Worm (Caenorhabditis elegans) whole organism, mixed stage, embryonic: ENCODE results near the gene C33A12.3.

Experiments
- mab-5 ChIP-seq: fragments of 150-350 bp; optimal IDR thresholded peaks from 2 replicates; lab custom pipeline; 2014; ENCODE audit warnings: missing biosample characterization, missing genetic modification characterization
- pha-4 ChIP-seq: fragments of 150-350 bp; optimal IDR thresholded peaks from 2 replicates; lab custom pipeline; 2018; ENCODE audit warnings: missing biosample characterization, missing genetic modification reagents, missing genetic modification characterization
- sptf-1 ChIP-seq: sonication (generic microtip); optimal IDR thresholded peaks from 2 replicates; lab custom pipeline; 2017; ENCODE audit warnings: mild to moderate bottlenecking, missing genetic modification characterization, moderate library complexity, missing compliant biosample characterization
- unc-62 ChIP-seq: fragments of 150-350 bp; optimal IDR thresholded peaks from 2 replicates; lab custom pipeline; 2014; ENCODE audit warnings: missing biosample characterization, missing genetic modification reagents, missing genetic modification characterization
- ztf-11 ChIP-seq: fragments of 150-350 bp; optimal IDR thresholded peaks from 2 replicates; lab custom pipeline; 2014; ENCODE audit warnings: missing biosample characterization, missing genetic modification characterization

ce11 chrIV:9506251-9506650 is 6.6 kb downstream of the C33A12.3 start, which contains the start of gene ttr-9:
- TF ChIP-seq mab-5 (tag; lab: Kevin White, UChicago) (no peak), sptf-1 (no peak), unc-62 (GFP tag; lab: Kevin White, UChicago) (no peak), pha-4 (tag; lab: Kevin White, UChicago) (no peak), ztf-11 (tag; lab: Kevin White, UChicago) (no peak)
